Worm (Caenorhabditis elegans) whole organism, dauer: Measurements from ENCODE around the gene cpr-6.

Experiments
- unc-62 ChIP-seq: sonication (generic microtip); optimal IDR thresholded peaks from 2 replicates; lab custom pipeline; 2017; ENCODE audit warnings: missing biosample characterization, missing genetic modification reagents, missing genetic modification characterization

Gene cpr-6

DNA sequence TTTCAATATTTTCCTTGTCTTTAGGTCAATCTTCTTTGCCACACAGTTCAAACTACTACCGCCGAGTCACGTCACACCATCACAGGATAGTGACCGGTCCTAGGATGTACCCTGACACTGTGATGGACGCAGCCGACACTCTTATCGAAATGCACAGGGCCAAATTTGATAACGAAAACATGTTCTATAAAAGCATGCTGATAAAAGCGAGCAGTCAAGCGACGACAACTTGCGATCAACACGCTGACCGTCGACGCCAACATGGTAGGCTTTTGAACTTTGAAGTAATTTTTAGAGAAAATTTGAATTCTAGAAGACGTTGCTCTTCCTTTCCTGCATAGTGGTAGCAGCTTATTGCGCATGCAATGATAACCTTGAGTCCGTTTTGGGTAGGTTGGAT lies at the start of gene cpr-6:
Gene cpr-6 (plus strand): TSS at position 217 of the 400 bp plus-strand sequence.
- TF ChIP-seq unc-62 = no peak

DNA sequence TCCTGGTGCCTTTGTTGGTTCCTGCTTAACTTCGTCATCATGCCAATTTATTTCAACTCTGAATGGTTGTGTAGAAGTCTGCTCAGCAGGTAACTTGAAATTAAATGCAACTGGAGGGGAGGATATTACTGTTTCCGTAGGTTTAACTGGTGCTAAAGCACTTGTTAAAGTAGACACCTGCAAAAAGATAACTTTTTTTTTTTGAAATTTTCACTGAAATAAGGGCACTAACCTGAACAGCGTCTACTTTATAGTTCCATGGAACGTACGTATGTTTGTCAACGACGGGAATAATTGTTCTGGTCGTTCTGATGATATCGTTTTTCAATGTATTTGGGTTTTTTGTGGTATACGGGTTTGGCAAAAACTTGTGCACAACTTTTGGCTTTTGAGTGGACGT lies 46.5 kb upstream of the cpr-6 start:
- no peak for TF ChIP-seq unc-62

DNA sequence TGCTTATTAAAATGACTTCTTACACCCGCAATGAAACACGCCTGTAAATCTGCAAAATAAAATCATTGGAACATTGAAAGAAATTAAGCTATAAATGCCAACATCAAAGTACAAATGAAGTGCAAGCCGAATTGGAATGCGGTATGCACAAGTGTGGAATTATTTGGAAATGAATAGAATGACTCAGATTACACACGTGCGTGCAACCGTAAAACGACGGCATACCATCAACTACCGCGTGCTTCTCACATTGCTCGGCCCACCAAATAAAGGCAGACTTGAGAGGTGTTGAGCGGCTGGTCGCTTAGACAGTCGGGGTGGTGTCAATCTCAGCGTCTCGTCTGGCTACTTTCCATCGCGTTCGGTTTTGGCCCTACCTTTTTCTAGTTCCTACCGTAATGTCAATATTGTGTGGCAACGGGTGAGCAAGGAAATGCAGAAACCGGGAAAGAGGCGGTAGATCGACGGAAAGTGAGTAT lies 44.6 kb upstream of the cpr-6 start, which contains the start of gene aaim-1:
Gene aaim-1 (minus strand): TSS at position 51 of the 479 bp plus-strand sequence.
- TF ChIP-seq unc-62 = no peak

DNA sequence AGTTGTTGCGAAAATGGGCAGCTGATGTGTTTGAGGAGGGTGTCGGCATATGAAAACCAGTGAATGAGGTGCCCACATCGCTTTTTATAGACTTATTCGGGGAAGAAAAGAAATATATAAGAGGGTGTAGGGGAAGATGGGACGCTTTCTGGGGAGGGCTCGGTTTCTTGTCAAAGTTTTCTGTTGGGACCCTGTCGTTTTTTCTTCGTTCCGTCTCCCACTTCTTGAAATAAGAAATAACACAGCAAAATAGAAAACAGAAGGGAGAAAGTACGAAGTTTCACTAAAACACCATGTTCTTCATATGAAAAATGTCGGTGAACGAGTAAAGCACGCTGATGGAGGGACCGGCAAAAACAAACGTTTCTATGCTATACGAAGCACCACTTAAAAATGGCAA lies 37.4 kb upstream of the cpr-6 start, which contains the start of gene dop-3:
Gene dop-3 (minus strand): TSS at position 101 of the 400 bp plus-strand sequence.
- no peak for TF ChIP-seq unc-62

DNA sequence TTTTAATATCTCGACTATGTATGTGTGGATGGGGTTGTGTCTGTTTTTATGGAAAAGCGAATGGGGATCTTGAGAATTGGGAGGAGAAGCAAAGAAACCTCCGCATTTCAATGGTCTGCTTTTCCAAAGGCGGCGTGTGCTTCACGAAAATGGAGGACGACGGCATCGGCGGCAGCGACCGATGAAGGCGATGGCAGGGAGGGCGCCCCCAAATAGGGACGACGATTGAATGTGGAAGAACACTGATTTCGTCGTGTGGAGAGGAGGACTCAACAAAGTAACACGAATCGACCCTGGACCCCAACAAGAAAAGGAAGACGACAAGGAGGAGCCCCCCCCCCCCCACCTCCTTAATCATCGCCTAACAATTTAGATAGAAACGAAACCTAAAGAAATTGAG lies 34.0 kb upstream of the cpr-6 start:
- TF ChIP-seq unc-62 = no peak

DNA sequence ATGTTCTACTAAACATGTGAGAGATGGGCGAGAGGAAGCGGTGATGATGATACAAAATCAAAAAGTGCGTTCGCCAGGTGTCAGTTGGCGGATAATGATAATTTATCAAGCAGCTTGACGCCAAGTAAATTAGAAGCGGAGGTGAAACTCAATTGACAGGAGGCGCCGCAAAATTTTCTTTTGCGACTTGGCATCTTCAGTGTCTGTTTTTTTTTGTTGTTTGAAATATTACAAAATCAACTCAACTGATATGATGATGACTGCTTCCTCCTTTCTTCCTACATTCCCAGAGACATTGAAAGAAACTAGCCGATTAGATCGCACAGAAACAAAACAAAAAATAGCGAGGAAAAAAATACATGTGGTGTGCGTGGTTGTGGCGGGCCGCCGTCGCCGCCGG lies 31.0 kb upstream of the cpr-6 start:
- no peak for TF ChIP-seq unc-62

DNA sequence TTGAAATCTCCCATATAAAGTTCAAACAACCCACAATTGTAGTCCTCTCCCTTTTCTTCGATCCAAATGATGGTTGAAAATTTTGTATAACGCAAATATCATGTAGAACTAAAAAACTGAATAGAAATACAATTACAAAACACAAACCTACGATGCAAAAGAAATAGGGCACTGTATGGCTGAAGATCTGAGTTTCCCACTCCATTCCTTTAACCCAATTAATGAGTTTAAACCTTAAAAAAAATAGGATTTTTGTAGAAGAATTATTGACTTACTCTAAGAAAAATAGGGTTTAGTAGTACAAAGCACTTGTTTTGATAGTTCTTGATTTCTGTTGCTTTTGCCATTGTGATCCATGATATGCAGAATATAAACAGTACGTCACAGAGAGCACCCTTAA lies 23.6 kb upstream of the cpr-6 start:
- no peak for TF ChIP-seq unc-62

DNA sequence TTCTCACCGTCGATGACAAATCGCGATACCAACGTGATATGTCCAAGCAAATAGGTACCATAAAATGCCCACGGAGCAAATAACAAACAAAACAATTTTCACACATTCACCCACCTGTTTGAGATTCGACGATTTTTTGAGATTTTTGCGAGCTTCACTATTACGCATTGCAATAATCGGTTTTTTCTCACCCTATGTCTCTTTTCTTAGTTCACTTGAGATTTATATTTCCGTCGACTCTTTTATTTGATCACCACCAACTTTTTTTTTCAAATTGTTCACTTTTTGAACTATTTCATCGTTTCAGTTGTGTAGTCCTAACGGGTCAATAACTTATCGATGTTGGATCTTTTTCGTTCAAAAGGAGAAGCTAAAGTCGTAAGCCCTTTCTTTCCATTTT lies 18.5 kb upstream of the cpr-6 start, which contains the start of gene fbxl-4:
Gene fbxl-4 (plus strand): TSS at position 301 of the 400 bp plus-strand sequence.
- TF ChIP-seq unc-62 = no peak

DNA sequence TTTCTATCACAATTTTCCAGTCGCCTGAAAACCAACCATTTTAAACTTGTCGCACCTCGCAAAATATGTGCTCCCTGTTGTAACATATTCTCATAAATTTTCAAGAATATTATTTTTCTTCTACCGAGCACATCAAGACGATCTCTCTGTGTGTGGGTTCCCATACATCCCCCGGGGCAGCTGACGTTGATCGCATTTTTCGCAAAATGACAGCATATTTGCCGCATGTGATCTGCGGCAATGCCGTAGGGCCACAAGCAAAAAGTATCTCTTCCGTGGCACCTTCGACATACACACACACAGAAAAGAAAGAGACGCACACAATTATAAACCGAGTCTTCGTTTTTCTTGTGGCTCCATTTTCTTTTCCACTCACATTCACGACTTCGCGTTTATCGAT lies 15.3 kb upstream of the cpr-6 start:
- TF ChIP-seq unc-62 = no peak

DNA sequence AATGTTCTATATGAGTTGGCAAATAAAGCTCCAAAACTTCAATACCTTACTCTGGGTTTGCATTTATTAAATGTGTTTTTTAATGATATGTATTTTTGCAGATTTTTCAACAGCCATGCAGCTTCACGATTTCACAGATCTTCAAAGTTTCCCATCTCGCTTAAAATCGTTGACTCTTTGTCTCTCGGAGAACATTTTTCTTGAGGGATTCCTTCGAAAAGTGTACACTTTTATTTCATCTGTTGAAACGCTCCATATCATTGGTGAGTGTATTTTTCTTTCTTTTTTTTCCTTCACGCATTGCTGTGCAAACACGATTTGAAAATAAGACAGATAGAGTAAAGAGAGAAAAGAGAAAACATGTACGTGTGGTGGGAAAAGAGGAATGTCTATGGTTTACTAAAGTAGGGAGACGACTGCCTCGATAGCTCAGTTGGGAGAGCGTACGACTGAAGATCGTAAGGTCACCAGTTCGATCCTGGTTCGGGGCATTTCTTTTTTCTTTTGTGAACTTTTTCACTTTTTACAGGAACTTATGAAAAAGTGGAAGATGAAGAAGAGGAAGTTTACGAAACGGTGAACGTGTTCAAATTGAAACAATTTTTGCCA lies 13.7 kb upstream of the cpr-6 start:
- TF ChIP-seq unc-62 = no peak

DNA sequence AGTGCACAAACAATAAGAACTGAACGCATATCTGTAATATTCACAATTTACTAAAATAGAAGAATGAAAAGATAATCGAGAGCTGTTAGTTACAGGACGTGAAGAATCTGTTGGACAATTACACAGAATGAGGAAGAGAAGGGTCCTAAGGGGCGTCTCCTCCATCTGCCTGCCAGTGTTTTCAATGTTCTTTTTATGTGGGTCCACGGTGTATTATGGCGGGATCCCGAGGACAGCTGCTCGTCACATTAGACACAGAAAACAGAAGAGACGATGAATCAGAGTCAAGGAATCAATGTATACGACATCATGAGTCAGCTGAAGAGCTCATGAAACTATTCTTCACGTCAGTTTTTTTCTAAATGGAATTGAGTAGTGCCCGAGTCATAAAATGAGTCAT lies 9.9 kb upstream of the cpr-6 start, which contains the start of gene ttr-6:
Gene ttr-6 (minus strand): TSS at position 33 of the 400 bp plus-strand sequence.
- no peak for TF ChIP-seq unc-62

DNA sequence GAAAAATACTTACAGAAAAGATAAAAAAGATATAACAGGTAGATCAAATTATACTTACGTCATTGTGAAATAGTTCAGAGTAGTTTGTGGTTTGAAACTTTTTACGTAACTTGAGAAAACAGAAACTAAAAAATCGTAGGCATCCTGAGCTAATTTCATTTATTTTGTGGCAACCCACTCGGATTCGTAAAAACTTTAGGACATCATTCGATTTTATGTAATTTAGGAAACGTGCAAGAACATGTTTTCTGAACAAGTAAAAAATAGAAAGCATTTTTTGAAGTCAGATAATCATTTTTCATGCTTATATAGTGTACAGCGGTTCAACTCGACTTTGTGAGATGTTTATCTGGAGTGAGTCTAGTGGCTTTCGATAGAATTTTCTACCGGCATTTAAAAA lies 8.3 kb upstream of the cpr-6 start, which contains the start of gene hic-1:
Gene hic-1 (minus strand): TSS at position 101 of the 400 bp plus-strand sequence.
- TF ChIP-seq unc-62 = no peak

DNA sequence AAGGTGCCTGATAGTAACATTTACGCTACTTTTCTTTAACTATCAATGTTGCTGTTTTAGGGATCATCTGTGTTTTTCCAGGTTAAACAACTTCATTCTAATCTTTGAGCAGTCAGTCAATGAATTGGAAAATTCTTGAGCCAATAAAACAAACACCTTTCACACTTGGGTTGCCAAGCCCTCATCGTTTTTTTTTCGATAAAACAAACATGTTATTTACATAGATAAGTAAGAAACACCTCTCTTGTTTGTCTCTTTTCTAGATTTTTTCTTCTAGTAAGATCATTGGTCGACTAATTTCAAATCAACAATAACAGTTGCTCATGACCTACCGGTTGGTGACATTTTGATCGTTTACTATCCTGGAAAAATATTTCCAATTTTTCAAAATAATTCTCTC lies 5.0 kb upstream of the cpr-6 start:
- no peak for TF ChIP-seq unc-62

DNA sequence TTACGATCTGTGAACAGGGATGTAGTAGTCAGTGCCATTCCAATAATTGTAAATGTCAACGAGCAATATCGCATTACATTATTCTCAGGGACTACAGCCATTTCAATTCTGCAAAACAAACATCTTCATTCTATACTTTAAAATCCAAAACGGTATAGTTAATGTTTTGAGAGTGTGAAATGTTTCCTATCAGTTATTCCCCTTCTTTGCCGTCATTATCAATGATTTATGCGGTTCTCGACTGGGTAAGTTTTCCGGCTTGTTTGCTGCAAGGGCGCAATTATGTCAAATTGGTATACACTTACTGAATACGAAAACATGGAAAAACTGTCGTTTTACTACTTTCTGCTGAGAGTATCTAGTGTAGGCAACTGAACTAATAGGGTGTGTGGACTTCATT lies 3.9 kb upstream of the cpr-6 start, which contains the start of gene F23G4.1:
Gene F23G4.1 (minus strand): TSS at position 101 of the 400 bp plus-strand sequence.
- TF ChIP-seq unc-62 = no peak

DNA sequence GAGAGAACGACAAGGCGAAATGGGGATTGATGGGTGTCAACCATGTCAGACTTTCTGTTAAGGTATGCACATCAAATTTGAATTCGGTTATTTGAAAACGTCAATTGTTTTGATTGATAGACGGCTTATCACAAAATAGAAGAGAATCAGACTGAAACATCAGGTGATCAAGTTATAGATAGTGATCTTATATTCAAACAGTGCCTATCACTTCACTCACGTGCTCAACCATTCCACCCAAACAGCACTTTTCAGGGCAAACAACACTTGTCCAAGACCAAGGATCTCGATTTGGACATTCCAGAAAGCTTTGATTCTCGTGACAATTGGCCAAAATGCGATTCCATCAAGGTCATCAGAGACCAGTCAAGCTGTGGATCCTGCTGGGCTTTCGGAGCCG lies 592 bp downstream of the cpr-6 start:
- TF ChIP-seq unc-62 = no peak

DNA sequence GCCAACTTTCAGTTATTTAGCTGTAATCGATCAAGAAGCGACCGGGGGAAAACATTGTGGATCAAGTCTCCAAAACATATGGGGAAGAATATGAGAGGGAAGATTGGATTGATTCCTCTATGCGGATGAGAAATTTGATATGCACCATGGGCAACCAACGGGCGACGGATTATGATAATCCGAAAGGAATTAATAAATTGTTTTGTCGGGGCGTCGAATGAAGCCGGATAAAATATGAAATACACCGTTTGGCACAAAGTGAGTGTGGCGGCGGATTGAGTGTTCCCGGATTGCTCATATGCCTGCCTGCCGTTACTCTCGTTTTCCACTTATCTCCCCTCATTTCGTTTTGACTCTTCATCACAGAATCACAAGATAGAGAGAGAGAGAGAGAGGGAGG lies 2.2 kb downstream of the cpr-6 start:
- no peak for TF ChIP-seq unc-62

DNA sequence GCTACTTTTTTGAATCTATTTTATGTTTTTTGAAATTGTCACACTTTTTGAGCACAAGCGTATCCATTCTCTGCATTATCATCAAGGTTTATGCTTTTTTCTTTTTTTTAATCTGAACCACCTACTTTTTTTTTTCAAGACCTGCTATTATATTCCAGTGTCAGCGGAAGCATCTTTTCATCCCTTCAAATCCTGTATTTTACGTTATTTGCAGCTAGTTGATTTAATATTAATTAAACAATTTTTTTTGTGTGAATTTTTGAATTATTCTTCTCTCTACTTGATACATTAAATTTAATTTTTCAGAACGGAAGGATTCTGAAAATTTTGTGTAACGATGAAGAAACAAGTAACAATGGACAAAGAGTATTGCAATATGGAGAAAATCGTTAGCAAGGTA lies 2.7 kb downstream of the cpr-6 start, which contains the start of gene C25B8.8:
Gene C25B8.8 (plus strand): TSS at position 301 of the 400 bp plus-strand sequence.
- no peak for TF ChIP-seq unc-62

DNA sequence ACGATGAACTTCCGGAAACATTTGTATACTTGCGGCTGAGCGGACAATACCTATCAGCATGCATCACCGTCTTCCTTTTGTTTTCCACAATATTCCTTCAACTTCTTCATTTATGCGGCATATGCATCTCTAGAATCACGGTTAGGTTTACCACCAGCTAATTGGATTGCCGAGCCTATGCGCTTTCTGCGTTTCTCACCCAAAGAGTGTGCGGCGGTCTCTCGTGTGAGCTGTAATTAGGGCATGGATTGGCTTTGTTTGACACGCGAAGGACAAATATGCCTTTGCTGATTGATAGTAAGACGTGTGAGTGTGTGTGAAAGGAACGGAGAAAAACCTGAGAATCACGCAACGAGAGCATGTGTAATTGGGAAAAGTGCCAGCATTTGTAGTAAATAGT lies 6.5 kb downstream of the cpr-6 start:
- TF ChIP-seq unc-62 = no peak
